Fruit fly (Drosophila melanogaster): ENCODE results near the gene CG2126.

Gene CG2126

DNA sequence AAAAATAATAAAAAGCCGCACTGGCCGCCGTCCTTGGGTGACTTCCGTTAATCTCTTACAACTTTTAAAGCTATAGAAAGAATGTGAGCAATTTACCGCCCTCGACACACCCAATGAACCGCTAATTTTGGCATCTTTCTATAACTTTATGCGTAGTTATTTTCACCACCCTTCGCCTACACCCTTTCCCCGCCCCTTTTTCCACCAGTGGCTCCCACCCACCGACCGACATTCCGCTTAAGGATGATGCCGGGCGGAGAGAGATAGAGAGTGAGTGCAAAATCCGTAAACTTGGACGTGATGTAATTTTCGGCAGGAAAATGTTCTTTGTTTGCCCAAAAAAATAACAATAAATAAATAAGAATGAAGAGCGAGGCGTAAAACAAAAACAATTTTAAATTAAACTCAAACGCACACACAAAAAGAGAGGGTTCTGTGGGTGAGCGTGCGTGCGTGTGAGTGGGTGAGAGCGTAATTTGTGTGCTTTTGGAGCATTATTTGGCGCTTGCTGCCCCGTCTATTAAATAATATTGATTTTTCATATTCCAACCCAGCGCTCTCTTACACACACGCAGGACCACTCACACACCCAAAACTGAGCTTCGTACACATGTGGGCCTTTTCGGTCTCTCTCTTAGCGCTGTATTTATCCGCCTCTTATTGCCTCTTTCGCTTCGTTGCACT is 1.2 kb upstream of the CG2126 start (continued):
- peak; percentile 16 for TF ChIP-seq CG15514 (GFP tag; optimal IDR thresholded peaks at IDR 0.05)
- no peak for TF ChIP-seq Hr39 (optimal IDR thresholded peaks at IDR 0.05)
- TF ChIP-seq CG6765 (GFP tag; optimal IDR thresholded peaks at IDR 0.05) = peak; percentile 21
- TF ChIP-seq CG6854 (GFP tag; optimal IDR thresholded peaks at IDR 0.05) = peak; percentile 33
- no peak for TF ChIP-seq dm (GFP tag; optimal IDR thresholded peaks at IDR 0.05)
- TF ChIP-seq Dp (GFP tag; optimal IDR thresholded peaks at IDR 0.05) = no peak
- TF ChIP-seq CG13287 (GFP tag; IDR thresholded peaks at IDR 0.05; ENCODE audit: partially characterized antibody) = peak; percentile 33; the same call in 1 of the 2 replicates
- TF ChIP-seq pum (GFP tag; optimal IDR thresholded peaks at IDR 0.05) = no peak
- peak; percentile 38 for TF ChIP-seq CG34376 (GFP tag; optimal IDR thresholded peaks at IDR 0.05)
- no peak for TF ChIP-seq CrebB (tag; optimal IDR thresholded peaks at IDR 0.05)
- TF ChIP-seq CG16779 (GFP tag; IDR thresholded peaks at IDR 0.05) = no peak
- TF ChIP-seq CG43689 (GFP tag; IDR thresholded peaks at IDR 0.05) = no peak
- TF ChIP-seq psq (GFP tag; optimal IDR thresholded peaks at IDR 0.05) = no peak
- TF ChIP-seq CG5245 (GFP tag; optimal IDR thresholded peaks at IDR 0.05) = no peak
- TF ChIP-seq stc (GFP tag; IDR thresholded peaks at IDR 0.05) = peak; percentile 10; the same call in 1 of the 2 replicates
- no peak for TF ChIP-seq kah (GFP tag; optimal IDR thresholded peaks at IDR 0.05)
- TF ChIP-seq chinmo (GFP tag; IDR thresholded peaks at IDR 0.05; ENCODE audit: partially characterized antibody) = peak; percentile 83; the same call in 1 of the 4 replicates
- TF ChIP-seq CG6813 (GFP tag; optimal IDR thresholded peaks at IDR 0.05) = peak; percentile 12
- no peak for TF ChIP-seq CG11398 (GFP tag; optimal IDR thresholded peaks at IDR 0.05)
- TF ChIP-seq CG4730 (GFP tag; IDR thresholded peaks at IDR 0.05) = no peak
- no peak for TF ChIP-seq dysf (GFP tag; IDR thresholded peaks at IDR 0.05)
- TF ChIP-seq CG9797 (GFP tag; optimal IDR thresholded peaks at IDR 0.05) = no peak
- no peak for TF ChIP-seq CG10267 (tag; optimal IDR thresholded peaks at IDR 0.05)
- no peak for TF ChIP-seq bab2 (GFP tag; optimal IDR thresholded peaks at IDR 0.05)
- TF ChIP-seq Atf6 (GFP tag; IDR thresholded peaks at IDR 0.05) = 0 out of 2 replicates have a peak, but pooled peaks have one; percentile 14
- TF ChIP-seq Myb (GFP tag; optimal IDR thresholded peaks at IDR 0.05) = no peak
- TF ChIP-seq pzg (GFP tag; optimal IDR thresholded peaks at IDR 0.05) = no peak
- no peak for TF ChIP-seq bsh (GFP tag; optimal IDR thresholded peaks at IDR 0.05)
- no peak for TF ChIP-seq CG31388 (GFP tag; optimal IDR thresholded peaks at IDR 0.05)
- no peak for TF ChIP-seq Dip2 (GFP tag; IDR thresholded peaks at IDR 0.05)
- TF ChIP-seq unc-4 (GFP tag; IDR thresholded peaks at IDR 0.05; ENCODE audit: partially characterized antibody) = no peak
- TF ChIP-seq onecut (GFP tag; IDR thresholded peaks at IDR 0.05) = peak; percentile 99
- peak; percentile 49; the same call in 1 of the 2 replicates for TF ChIP-seq MBD-R2 (GFP tag; IDR thresholded peaks at IDR 0.05)
- no peak for TF ChIP-seq Sry-β (GFP tag; optimal IDR thresholded peaks at IDR 0.05)
- TF ChIP-seq CG2116 (GFP tag; optimal IDR thresholded peaks at IDR 0.05) = no peak
- TF ChIP-seq Atf3 (GFP tag; optimal IDR thresholded peaks at IDR 0.05) = no peak
- no peak for TF ChIP-seq trh (GFP tag; optimal IDR thresholded peaks at IDR 0.05)
- TF ChIP-seq Stat92E (GFP tag; optimal IDR thresholded peaks at IDR 0.05) = no peak
- TF ChIP-seq CG6791 (GFP tag; IDR thresholded peaks at IDR 0.05; ENCODE audit: partially characterized antibody) = no peak
- no peak for TF ChIP-seq Drgx (GFP tag; IDR thresholded peaks at IDR 0.05)
- no peak for TF ChIP-seq sc (optimal IDR thresholded peaks at IDR 0.05)
- TF ChIP-seq sc (GFP tag; optimal IDR thresholded peaks at IDR 0.05) = no peak
- TF ChIP-seq gem (tag; optimal IDR thresholded peaks at IDR 0.05) = no peak
- no peak for TF ChIP-seq CG8924 (tag; optimal IDR thresholded peaks at IDR 0.05)
- no peak for TF ChIP-seq CG10147 (GFP tag; optimal IDR thresholded peaks at IDR 0.05)
- peak; percentile 60 for TF ChIP-seq crol (GFP tag; IDR thresholded peaks at IDR 0.05)
- TF ChIP-seq h (optimal IDR thresholded peaks at IDR 0.05) = no peak

Data from whole organism, embryonic.